Fruit fly (Drosophila melanogaster) S2 (cell line): ENCODE measurements around the gene Qtzl.
"Not testable (repeated sequence)": the region's sequence is repeated elsewhere in the genome, so short reads cannot be mapped to it uniquely, and the experiment has no call there.

Source experiments
- CG8478 ChIP-seq: fragments of >200 bp; optimal IDR thresholded peaks from 2 replicates; lab custom pipeline; 2018
- CTCF ChIP-seq, 2 experiments: fragments of >200 bp; optimal IDR thresholded peaks; 2 replicates each; lab custom pipeline; 2018

Qtzl gene

dm6 chr2L:11976955-11977354 is 18.6 kb upstream of the Qtzl start:
- TF ChIP-seq CG8478 (lab: Kevin White, UChicago), result no peak
- no peak for TF ChIP-seq CTCF (optimal IDR thresholded peaks at IDR 0.05; lab: Kevin White, UChicago)

DNA sequence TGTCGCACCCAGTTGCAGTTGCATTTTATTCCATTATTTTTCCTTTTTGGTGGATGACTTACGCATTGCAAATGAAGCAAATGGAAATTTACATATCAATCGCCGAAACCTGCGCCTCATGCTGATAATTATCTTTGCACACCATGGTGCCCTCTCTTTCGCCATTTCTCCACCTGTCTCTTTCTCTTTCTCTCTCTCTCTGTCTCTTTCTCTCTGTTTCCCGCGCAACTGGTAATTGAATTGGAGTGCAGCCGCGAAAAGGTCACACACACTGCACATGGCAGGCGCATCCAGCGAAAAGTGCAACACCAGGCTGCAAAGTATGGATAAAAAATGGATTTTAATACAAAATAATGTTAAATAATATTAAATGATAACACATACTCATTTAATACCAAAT is 17.8 kb upstream of the Qtzl start:
- TF ChIP-seq CTCF (optimal IDR thresholded peaks at IDR 0.05; lab: Kevin White, UChicago), result no peak
- TF ChIP-seq CG8478 (lab: Kevin White, UChicago), result no peak

dm6 chr2L:11980075-11980474 is 15.5 kb upstream of the Qtzl start:
- TF ChIP-seq CG8478 (lab: Kevin White, UChicago), result no peak
- no peak for TF ChIP-seq CTCF (optimal IDR thresholded peaks at IDR 0.05; lab: Kevin White, UChicago)

DNA sequence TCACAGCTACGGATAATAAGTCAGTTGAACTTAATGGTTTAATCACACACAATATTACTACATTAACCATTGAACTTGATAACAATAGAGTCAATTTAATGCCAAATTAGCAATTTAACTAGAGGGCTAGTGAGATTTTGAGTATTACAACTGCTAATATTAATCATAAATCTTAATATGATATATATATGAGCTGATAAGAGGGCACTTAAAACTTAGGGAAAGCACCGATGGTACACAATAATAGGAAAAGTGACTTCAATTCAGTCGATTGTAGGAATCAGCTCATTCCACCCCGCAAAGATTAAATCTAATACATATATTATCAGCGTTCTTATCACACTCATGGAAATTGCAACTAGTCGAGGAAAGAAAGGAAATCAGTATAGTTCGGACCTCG is 14.3 kb upstream of the Qtzl start, which contains the start of gene CG16965:
CG16965 (plus strand) TSS at position 382 of the 400 bp plus-strand sequence.
- TF ChIP-seq CG8478 (lab: Kevin White, UChicago), result no peak
- TF ChIP-seq CTCF (optimal IDR thresholded peaks at IDR 0.05; lab: Kevin White, UChicago), result no peak

DNA sequence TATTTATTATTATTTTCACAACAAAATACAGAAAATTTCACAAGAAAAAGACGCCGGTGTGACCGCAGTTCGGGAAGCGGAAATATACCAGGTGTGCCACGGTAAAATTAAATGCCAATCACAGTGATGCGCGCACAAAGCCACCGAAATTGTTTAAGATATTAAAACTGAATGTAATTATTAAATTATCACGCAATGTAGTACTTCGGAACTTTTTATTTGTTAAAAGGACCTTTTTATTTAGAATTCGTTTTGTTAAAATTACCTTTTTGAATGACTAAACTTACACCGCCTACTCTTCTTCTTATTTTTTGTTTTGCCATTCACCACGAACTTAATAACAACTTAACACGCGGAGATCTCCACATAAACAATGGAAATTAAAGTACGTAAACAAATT is 7.6 kb upstream of the Qtzl start, which contains the start of the genes CG6686 and CG34163:
CG6686 (minus strand) TSS at position 95 of the 400 bp plus-strand sequence.
CG34163 (plus strand) TSS at position 326 of the 400 bp plus-strand sequence.
- TF ChIP-seq CTCF (optimal IDR thresholded peaks at IDR 0.05; lab: Kevin White, UChicago) (no peak), CG8478 (lab: Kevin White, UChicago) (no peak)

DNA sequence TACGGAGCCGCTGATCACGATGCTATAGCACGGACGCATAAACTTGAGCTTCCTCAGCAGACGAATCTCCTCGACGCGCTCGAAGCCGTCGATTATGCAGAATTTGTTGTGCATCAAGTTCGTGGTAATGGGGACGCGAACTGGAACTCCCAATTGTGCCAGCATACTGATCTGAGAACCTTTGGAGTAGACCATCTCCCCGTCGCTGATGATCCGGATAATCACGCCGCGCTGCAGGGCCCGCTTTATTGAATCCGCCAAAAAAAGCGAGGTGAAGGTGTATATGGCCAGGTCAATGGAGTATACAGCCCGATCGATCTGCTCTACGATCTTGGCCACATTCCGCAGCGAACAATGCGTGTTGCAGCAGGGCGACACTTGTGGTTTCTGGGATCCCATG is 6.3 kb upstream of the Qtzl start:
- TF ChIP-seq CTCF (optimal IDR thresholded peaks at IDR 0.05; lab: Kevin White, UChicago) (no peak), CG8478 (lab: Kevin White, UChicago) (no peak)

DNA sequence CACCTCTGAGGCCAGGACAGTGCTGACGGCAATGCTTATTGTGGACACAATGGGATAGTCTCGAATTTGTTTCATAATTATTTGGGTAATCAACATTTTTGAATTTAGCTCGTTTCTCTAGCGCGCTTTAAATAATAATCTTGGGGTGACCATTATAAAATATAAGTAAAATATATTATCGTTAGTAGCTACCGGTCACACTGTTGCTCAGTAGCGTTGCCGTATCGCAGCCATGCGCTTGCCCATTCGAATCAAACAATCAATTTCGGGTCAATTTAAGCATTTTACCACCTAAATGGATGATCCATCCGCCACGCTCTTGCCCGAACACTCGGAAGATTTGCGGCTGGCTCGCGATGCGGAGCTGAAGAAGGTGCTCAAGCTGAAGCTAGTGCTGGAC is 5.8 kb upstream of the Qtzl start, which contains the start of the genes zuc and dgt2:
zuc (minus strand) TSS at position 154 of the 400 bp plus-strand sequence.
dgt2 (plus strand) TSS at position 208 of the 400 bp plus-strand sequence.
- no peak for TF ChIP-seq CTCF (optimal IDR thresholded peaks at IDR 0.05; lab: Kevin White, UChicago)
- no peak for TF ChIP-seq CG8478 (lab: Kevin White, UChicago)

dm6 chr2L:11990458-11991065 is 5.0 kb upstream of the Qtzl start, which contains the start of gene escl:
Gene escl, plus strand, starts transcription at chr2L:11990927.
- TF ChIP-seq CG8478 (lab: Kevin White, UChicago) (no peak), CTCF (optimal IDR thresholded peaks at IDR 0.05; lab: Kevin White, UChicago) (no peak)

- TF ChIP-seq CTCF (optimal IDR thresholded peaks at IDR 0.05; lab: Kevin White, UChicago); CG8478 (lab: Kevin White, UChicago): not testable (repeated sequence)
These were observed 2.9 kb upstream of the Qtzl start, which contains the start of gene Ada1-2 for dm6 chr2L:11992602-11993001. Gene Ada1-2, plus strand, starts transcription at chr2L:11992902.

DNA sequence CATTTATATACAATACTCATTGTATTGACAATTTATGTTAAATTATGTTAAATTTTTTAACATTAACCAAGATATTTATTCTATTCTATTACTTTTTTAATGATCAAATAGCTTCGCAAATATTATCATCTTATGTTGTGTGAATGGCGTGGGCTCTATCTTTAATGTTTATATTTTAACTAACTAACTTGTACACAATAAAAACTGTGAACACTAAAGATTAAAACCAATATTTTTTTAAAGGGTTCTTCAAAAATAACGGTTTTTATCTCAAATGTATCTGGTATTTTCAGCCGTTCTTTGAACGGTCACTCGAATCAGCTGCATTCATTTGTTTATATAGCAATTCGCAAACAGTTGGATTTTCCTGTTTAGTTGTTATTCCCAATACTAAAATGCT is 969 bp downstream of the Qtzl start, which contains the start of gene Ada1-1:
Ada1-1 (plus strand) TSS at position 301 of the 400 bp plus-strand sequence.
- not testable (repeated sequence) for TF ChIP-seq CTCF (optimal IDR thresholded peaks at IDR 0.05; lab: Kevin White, UChicago); CG8478 (lab: Kevin White, UChicago)

- TF ChIP-seq CTCF (optimal IDR thresholded peaks at IDR 0.05; lab: Kevin White, UChicago); CG8478 (lab: Kevin White, UChicago): not testable (repeated sequence)
These were observed 3.7 kb downstream of the Qtzl start, which contains the start of the genes CG18787 and Nfs1 for dm6 chr2L:11999240-11999704. Gene CG18787, minus strand, starts transcription at chr2L:11999340. Gene Nfs1, plus strand, starts transcription at chr2L:11999654.

DNA sequence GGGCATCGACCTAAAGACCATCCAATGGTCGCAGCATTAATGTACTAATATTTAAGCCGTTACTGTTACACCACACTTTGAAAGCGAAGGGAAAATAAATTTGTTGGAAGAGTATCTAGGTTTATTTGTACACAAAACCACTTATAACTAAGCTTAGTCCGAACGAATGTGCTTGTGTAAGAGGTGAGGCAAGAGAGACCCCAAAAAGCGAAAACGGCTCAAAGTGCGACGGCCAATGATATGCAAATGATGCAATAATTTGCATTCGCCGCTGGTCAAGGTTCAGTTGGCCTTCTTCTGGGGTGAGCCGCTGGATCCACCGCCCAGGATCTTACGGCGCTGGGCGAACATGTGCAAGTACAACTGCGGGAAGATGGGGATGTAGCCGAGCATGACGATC is 5.6 kb downstream of the Qtzl start:
- no peak for TF ChIP-seq CTCF (optimal IDR thresholded peaks at IDR 0.05; lab: Kevin White, UChicago)
- no peak for TF ChIP-seq CG8478 (lab: Kevin White, UChicago)

DNA sequence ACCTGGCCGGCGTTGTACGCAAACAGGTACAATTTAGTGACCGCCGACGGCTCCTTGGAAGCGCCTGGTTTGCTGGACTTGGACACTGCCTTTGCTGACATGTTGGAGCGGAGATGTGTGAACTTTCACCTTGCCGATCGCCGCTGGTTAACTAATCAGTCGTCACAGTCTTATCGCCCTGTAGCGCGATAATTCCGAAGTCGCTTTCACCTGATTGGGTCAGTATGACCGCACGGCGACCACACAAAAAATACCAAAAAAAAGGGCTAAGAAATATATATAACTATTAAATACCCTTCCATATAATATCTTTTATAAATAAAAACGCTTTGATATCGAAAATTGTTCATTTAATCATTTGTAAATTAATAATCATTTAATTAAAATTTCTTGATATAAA is 6.5 kb downstream of the Qtzl start, which contains the start of gene Hacd1:
Hacd1 (minus strand) TSS at position 216 of the 400 bp plus-strand sequence.
- no peak for TF ChIP-seq CG8478 (lab: Kevin White, UChicago)
- no peak for TF ChIP-seq CTCF (optimal IDR thresholded peaks at IDR 0.05; lab: Kevin White, UChicago)

dm6 chr2L:12002922-12003791 is 7.6 kb downstream of the Qtzl start:
- TF ChIP-seq CG8478 (lab: Kevin White, UChicago) (no peak), CTCF (optimal IDR thresholded peaks at IDR 0.05; lab: Kevin White, UChicago) (no peak)
